Fruit fly (Drosophila melanogaster): ENCODE data around the gene mex1.

DNA sequence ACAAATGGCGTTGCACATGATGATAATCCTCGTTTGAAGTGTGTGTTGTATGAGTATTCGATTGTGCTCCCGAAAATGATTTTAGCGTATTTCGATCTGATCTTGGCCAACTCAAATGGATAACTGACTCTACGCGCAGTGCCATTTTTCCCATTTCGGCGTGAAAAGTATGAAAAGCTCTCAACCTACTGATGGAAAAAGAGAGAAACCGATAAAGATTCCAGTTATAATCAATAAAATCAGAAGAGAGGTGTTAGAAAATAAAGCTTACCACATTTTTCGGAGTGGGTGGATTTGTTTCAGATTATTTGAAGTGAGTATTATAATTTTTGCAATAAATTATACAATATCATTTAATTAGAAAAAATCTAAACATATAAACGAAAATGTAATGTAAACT lies at the start of gene mex1:
- TF ChIP-seq CG8159 (tag; optimal IDR thresholded peaks at IDR 0.05), result no peak
- TF ChIP-seq CG17806 (tag; optimal IDR thresholded peaks at IDR 0.05), result no peak
- TF ChIP-seq CG4496 (GFP tag; IDR thresholded peaks at IDR 0.05), result no peak
- TF ChIP-seq CG8301 (tag; optimal IDR thresholded peaks at IDR 0.05), result no peak
- TF ChIP-seq gl (tag; optimal IDR thresholded peaks at IDR 0.05), result no peak
- no peak for TF ChIP-seq Ets98B (GFP tag; IDR thresholded peaks at IDR 0.05)
- no peak for TF ChIP-seq CG9948 (tag; optimal IDR thresholded peaks at IDR 0.05)
- TF ChIP-seq CG34367 (tag; optimal IDR thresholded peaks at IDR 0.05), result no peak
- no peak for TF ChIP-seq D1 (tag; optimal IDR thresholded peaks at IDR 0.05)
- TF ChIP-seq CG10348 (GFP tag; IDR thresholded peaks at IDR 0.05), result no peak
- no peak for TF ChIP-seq EcR (GFP tag; optimal IDR thresholded peaks at IDR 0.05)

Data from whole organism, pupa.